Fruit fly (Drosophila melanogaster) whole organism, embryonic: ENCODE results near the gene Hgsnat.
A peak's percentile ranks its signal among the peaks of the same experiment; 100 is the strongest.

Experiments
- Atf3 ChIP-seq: fragments of 200-800 bp; sonication (Bioruptor generic); optimal IDR thresholded peaks from 3 replicates; lab custom pipeline; 2016; ENCODE audit warnings: missing biosample characterization, missing genetic modification characterization
- B-H1 ChIP-seq: fragments of 200-800 bp; sonication (Bioruptor generic); IDR thresholded peaks from 3 replicates; pipeline ENCODE4 v1.3.6; 2022; ENCODE audit warnings: missing biosample characterization, missing genetic modification characterization
- Bdp1 ChIP-seq: fragments of 200-800 bp; sonication (Bioruptor generic); optimal IDR thresholded peaks from 3 replicates; lab custom pipeline; 2016; ENCODE audit warnings: missing biosample characterization, missing genetic modification characterization
- Bgb ChIP-seq: fragments of 200-800 bp; sonication (Bioruptor generic); IDR thresholded peaks from 2 replicates; pipeline ENCODE4 v1.3.6; 2022; ENCODE audit warnings: missing biosample characterization, missing genetic modification characterization; ENCODE audit not compliant: partially characterized antibody
- Blimp-1 ChIP-seq: fragments of 200-800 bp; sonication (Bioruptor generic); optimal IDR thresholded peaks from 3 replicates; lab custom pipeline; 2018; ENCODE audit warnings: missing biosample characterization, missing genetic modification characterization, mild to moderate bottlenecking, moderate library complexity, missing genetic modification reagents
- CG10147 ChIP-seq: fragments of 200-800 bp; sonication (Bioruptor generic); optimal IDR thresholded peaks from 2 replicates; lab custom pipeline; 2019; ENCODE audit warnings: missing biosample characterization, mild to moderate bottlenecking, missing genetic modification characterization, moderate library complexity
- CG10209 ChIP-seq: fragments of 200-800 bp; sonication (Bioruptor generic); optimal IDR thresholded peaks from 3 replicates; lab custom pipeline; 2017; ENCODE audit warnings: missing biosample characterization, mild to moderate bottlenecking, missing genetic modification characterization, missing genetic modification reagents
- CG10565 ChIP-seq: fragments of 200-800 bp; sonication (Bioruptor generic); optimal IDR thresholded peaks from 3 replicates; lab custom pipeline; 2016; ENCODE audit warnings: missing biosample characterization, mild to moderate bottlenecking, missing genetic modification characterization
- CG11093 ChIP-seq: fragments of 200-800 bp; sonication (Bioruptor generic); IDR thresholded peaks from 3 replicates; pipeline ENCODE4 v1.3.6; 2022; ENCODE audit warnings: missing biosample characterization, missing genetic modification characterization
- CG11695 ChIP-seq: fragments of 200-800 bp; sonication (Bioruptor generic); IDR thresholded peaks from 3 replicates; pipeline ENCODE4 v1.3.6; 2022; ENCODE audit warnings: missing biosample characterization, missing genetic modification characterization
- CG12299 ChIP-seq: fragments of 200-800 bp; sonication (Bioruptor generic); optimal IDR thresholded peaks from 2 replicates; lab custom pipeline; 2018; ENCODE audit warnings: missing biosample characterization, mild to moderate bottlenecking, missing genetic modification characterization
- CG13424 ChIP-seq: fragments of 200-800 bp; sonication (Bioruptor generic); optimal IDR thresholded peaks from 2 replicates; lab custom pipeline; 2019; ENCODE audit warnings: missing biosample characterization, mild to moderate bottlenecking, missing genetic modification characterization, moderate library complexity
- CG14441 ChIP-seq: fragments of 200-800 bp; sonication (Bioruptor generic); IDR thresholded peaks from 2 replicates; pipeline ENCODE4 v1.3.6; 2022; ENCODE audit warnings: missing biosample characterization, missing genetic modification characterization
- CG15269 ChIP-seq: fragments of 200-800 bp; sonication (Bioruptor generic); optimal IDR thresholded peaks from 2 replicates; lab custom pipeline; 2018; ENCODE audit warnings: missing biosample characterization, mild to moderate bottlenecking, missing genetic modification characterization, moderate library complexity
- CG16863 ChIP-seq: fragments of 200-800 bp; sonication (Bioruptor generic); optimal IDR thresholded peaks from 3 replicates; lab custom pipeline; 2016; ENCODE audit warnings: missing biosample characterization, missing genetic modification characterization
- CG3163 ChIP-seq: fragments of 200-800 bp; sonication (Bioruptor generic); optimal IDR thresholded peaks from 3 replicates; lab custom pipeline; 2016; ENCODE audit warnings: missing biosample characterization, missing genetic modification characterization
- CG6689 ChIP-seq: fragments of 200-800 bp; sonication (Bioruptor generic); IDR thresholded peaks from 2 replicates; pipeline ENCODE4 v1.3.6; 2022; ENCODE audit warnings: missing biosample characterization, missing genetic modification characterization
- CG7357 ChIP-seq: fragments of 200-800 bp; sonication (Bioruptor generic); IDR thresholded peaks from 3 replicates; pipeline ENCODE4 v1.3.6; 2022; ENCODE audit warnings: missing biosample characterization, missing genetic modification characterization
- CG7556 ChIP-seq: fragments of 200-800 bp; sonication (Bioruptor generic); optimal IDR thresholded peaks from 2 replicates; lab custom pipeline; 2017; ENCODE audit warnings: missing biosample characterization, mild to moderate bottlenecking, missing genetic modification characterization
- CG7839 ChIP-seq: fragments of 200-800 bp; sonication (Bioruptor generic); optimal IDR thresholded peaks from 3 replicates; lab custom pipeline; 2018; ENCODE audit warnings: missing biosample characterization, mild to moderate bottlenecking, missing genetic modification characterization, moderate library complexity
- CG7963 ChIP-seq: fragments of 200-800 bp; sonication (Bioruptor generic); IDR thresholded peaks from 3 replicates; pipeline ENCODE4 v1.3.6; 2022; ENCODE audit warnings: missing biosample characterization, missing genetic modification characterization; ENCODE audit not compliant: partially characterized antibody
- CTCF ChIP-seq: fragments of 200-800 bp; sonication (Bioruptor generic); optimal IDR thresholded peaks from 2 replicates; lab custom pipeline; 2017; ENCODE audit warnings: missing biosample characterization, mild to moderate bottlenecking, missing genetic modification characterization, moderate library complexity
- Chrac-16 ChIP-seq: fragments of 200-800 bp; sonication (Bioruptor generic); optimal IDR thresholded peaks from 3 replicates; lab custom pipeline; 2016; ENCODE audit warnings: missing biosample characterization, missing genetic modification characterization
- Doc2 ChIP-seq: fragments of 200-800 bp; sonication (Bioruptor generic); IDR thresholded peaks from 2 replicates; pipeline ENCODE4 v1.3.6; 2022; ENCODE audit warnings: missing biosample characterization, missing genetic modification characterization
- Drgx ChIP-seq: fragments of 200-800 bp; sonication (Bioruptor generic); IDR thresholded peaks from 2 replicates; pipeline ENCODE4 v1.3.6; 2022; ENCODE audit warnings: missing biosample characterization, missing genetic modification characterization
- E2f1 ChIP-seq: fragments of 200-800 bp; sonication (Bioruptor generic); IDR thresholded peaks from 2 replicates; pipeline ENCODE4 v1.3.6; 2022; ENCODE audit warnings: missing biosample characterization, missing genetic modification characterization
- ERR ChIP-seq: fragments of 200-800 bp; sonication (Bioruptor generic); optimal IDR thresholded peaks from 2 replicates; lab custom pipeline; 2016; ENCODE audit warnings: missing biosample characterization, missing genetic modification characterization
- HHEX ChIP-seq: fragments of 200-800 bp; sonication (Bioruptor generic); optimal IDR thresholded peaks from 3 replicates; lab custom pipeline; 2017; ENCODE audit warnings: missing biosample characterization, mild to moderate bottlenecking, missing genetic modification characterization, missing genetic modification reagents
- Hand ChIP-seq: fragments of 200-800 bp; sonication (Bioruptor generic); optimal IDR thresholded peaks from 2 replicates; lab custom pipeline; 2017; ENCODE audit warnings: mild to moderate bottlenecking, missing biosample characterization, missing genetic modification reagents, missing genetic modification characterization
- Hmx ChIP-seq: fragments of 200-800 bp; sonication (Bioruptor generic); optimal IDR thresholded peaks from 2 replicates; lab custom pipeline; 2016; ENCODE audit warnings: missing biosample characterization, missing genetic modification characterization
- Hr3 ChIP-seq: fragments of 200-800 bp; sonication (Bioruptor generic); optimal IDR thresholded peaks from 3 replicates; lab custom pipeline; 2016; ENCODE audit warnings: missing biosample characterization, missing genetic modification characterization
- Hr39 ChIP-seq: fragments of >200 bp; optimal IDR thresholded peaks from 2 replicates; lab custom pipeline; 2017
- MTF-1 ChIP-seq: fragments of 200-800 bp; sonication (Bioruptor generic); optimal IDR thresholded peaks from 2 replicates; lab custom pipeline; 2018; ENCODE audit warnings: missing biosample characterization, mild to moderate bottlenecking, missing genetic modification characterization, borderline replicate concordance
- Six4 ChIP-seq: fragments of 200-800 bp; sonication (Bioruptor generic); optimal IDR thresholded peaks from 2 replicates; lab custom pipeline; 2016; ENCODE audit warnings: missing biosample characterization, missing genetic modification characterization
- ap ChIP-seq: fragments of 200-800 bp; sonication (Bioruptor generic); IDR thresholded peaks from 2 replicates; pipeline ENCODE4 v1.3.6; 2022; ENCODE audit warnings: missing biosample characterization, missing genetic modification characterization
- ase ChIP-seq: fragments of 200-800 bp; sonication (Bioruptor generic); IDR thresholded peaks from 3 replicates; pipeline ENCODE4 v1.3.6; 2022; ENCODE audit warnings: missing biosample characterization, missing genetic modification characterization
- btn ChIP-seq: fragments of 200-800 bp; sonication (Bioruptor generic); optimal IDR thresholded peaks from 2 replicates; lab custom pipeline; 2016; ENCODE audit warnings: missing biosample characterization, missing genetic modification characterization
- chn ChIP-seq: fragments of 200-800 bp; sonication (Bioruptor generic); optimal IDR thresholded peaks from 2 replicates; lab custom pipeline; 2016; ENCODE audit warnings: missing biosample characterization, missing genetic modification characterization
- dan ChIP-seq: fragments of 200-800 bp; sonication (Bioruptor generic); IDR thresholded peaks from 2 replicates; pipeline ENCODE4 v1.3.6; 2022; ENCODE audit warnings: missing biosample characterization, missing genetic modification characterization
- en ChIP-seq: fragments of 200-800 bp; sonication (Bioruptor generic); optimal IDR thresholded peaks from 2 replicates; lab custom pipeline; 2016; ENCODE audit warnings: missing biosample characterization, missing genetic modification characterization
- fd96Cb ChIP-seq: fragments of 200-800 bp; sonication (Bioruptor generic); optimal IDR thresholded peaks from 2 replicates; lab custom pipeline; 2018; ENCODE audit warnings: missing biosample characterization, mild to moderate bottlenecking, missing genetic modification characterization, moderate library complexity
- fu2 ChIP-seq: fragments of 200-800 bp; sonication (Bioruptor generic); optimal IDR thresholded peaks from 2 replicates; lab custom pipeline; 2016; ENCODE audit warnings: missing biosample characterization, missing genetic modification characterization
- hth ChIP-seq: fragments of >200 bp; optimal IDR thresholded peaks from 2 replicates; lab custom pipeline; 2017; ENCODE audit warnings: inconsistent platforms
- ind ChIP-seq: fragments of 200-800 bp; sonication (Bioruptor generic); optimal IDR thresholded peaks from 3 replicates; lab custom pipeline; 2016; ENCODE audit warnings: missing biosample characterization, missing genetic modification characterization
- lilli ChIP-seq: fragments of 200-800 bp; sonication (Bioruptor generic); optimal IDR thresholded peaks from 3 replicates; lab custom pipeline; 2016; ENCODE audit warnings: missing biosample characterization, missing genetic modification characterization
- pros ChIP-seq: fragments of 200-800 bp; sonication (Bioruptor generic); optimal IDR thresholded peaks from 3 replicates; lab custom pipeline; 2019; ENCODE audit warnings: missing biosample characterization, mild to moderate bottlenecking, missing genetic modification characterization, moderate library complexity
- pzg ChIP-seq: fragments of 200-800 bp; sonication (Bioruptor generic); optimal IDR thresholded peaks from 3 replicates; lab custom pipeline; 2018; ENCODE audit warnings: missing biosample characterization, mild to moderate bottlenecking, missing genetic modification characterization, moderate library complexity
- sc ChIP-seq, 3 experiments: fragments of >200 bp in 2 of 3; fragments of 200-800 bp in 1 of 3; sonication (Bioruptor generic) in 1 of 3; optimal IDR thresholded peaks; 2 replicates in 2 of 3; 3 replicates in 1 of 3; lab custom pipeline; 2017; ENCODE audit warnings: mild to moderate bottlenecking in 1 of 3, missing biosample characterization in 1 of 3, missing genetic modification characterization in 1 of 3, missing genetic modification reagents in 1 of 3
- trem ChIP-seq: fragments of 200-800 bp; optimal IDR thresholded peaks from 3 replicates; lab custom pipeline; 2019; ENCODE audit warnings: missing biosample characterization, mild to moderate bottlenecking, missing genetic modification characterization, moderate library complexity
- wor ChIP-seq: fragments of 200-800 bp; sonication (Bioruptor generic); IDR thresholded peaks from 2 replicates; pipeline ENCODE4 v1.3.6; 2022; ENCODE audit warnings: missing biosample characterization, missing genetic modification characterization

Hgsnat gene

DNA sequence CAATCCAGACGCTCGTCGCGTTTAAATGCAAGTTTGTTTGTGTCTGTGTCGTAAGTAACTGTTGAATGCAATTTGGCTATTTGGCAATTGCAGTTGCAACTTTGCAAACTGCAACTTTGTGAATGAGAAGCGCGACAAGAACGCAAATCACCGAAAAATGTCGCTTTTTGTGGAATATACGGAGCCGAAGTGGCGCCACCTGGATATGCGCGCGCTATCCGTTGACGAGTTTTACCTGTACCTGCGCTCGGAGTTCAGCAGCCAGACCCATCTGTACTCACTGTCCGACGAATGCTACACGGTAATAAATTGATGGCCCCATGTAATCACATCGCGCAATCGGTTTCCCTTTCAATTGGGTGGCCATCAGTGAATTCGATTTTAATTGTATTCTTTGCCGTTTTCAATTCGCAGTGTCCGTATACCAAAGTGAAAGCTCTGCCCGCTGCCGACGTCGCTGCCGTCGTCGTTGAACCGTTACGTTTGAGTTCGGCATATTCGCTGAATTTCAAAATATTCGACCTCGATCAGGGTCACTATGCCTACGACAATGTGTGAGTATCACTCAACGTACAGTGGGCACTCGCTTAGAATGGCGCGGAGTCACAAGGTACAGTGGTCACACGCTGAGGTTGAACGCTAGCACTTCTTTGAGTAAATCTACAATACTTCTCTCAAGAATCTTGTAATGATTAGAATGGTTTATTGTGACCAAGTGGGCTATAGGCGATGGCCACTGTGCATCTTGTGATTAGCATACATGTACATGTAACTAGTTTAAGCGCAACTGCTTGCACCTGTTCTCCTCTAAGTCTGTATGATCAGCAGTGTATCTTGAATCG, 731 bp downstream of the Hgsnat start (continued):
- TF ChIP-seq CG7963 (GFP tag; lab: Robert Waterston, UW) (no peak), CG10147 (peak; percentile 43), CG10209 (GFP tag; lab: Kevin White, UChicago) (peak; percentile 80), CG15269 (peak; percentile 93), CG13424 (tag; lab: Kevin White, UChicago) (peak; percentile 79), MTF-1 (GFP tag; lab: Kevin White, UChicago) (peak; percentile 56), btn (GFP tag; lab: Kevin White, UChicago) (peak; percentile 55), fd96Cb (tag; lab: Kevin White, UChicago) (peak; percentile 77), pzg (GFP tag; lab: Kevin White, UChicago) (no peak), Drgx (GFP tag; lab: Robert Waterston, UW) (peak; percentile 96), sc (optimal IDR thresholded peaks at IDR 0.05; lab: Kevin White, UChicago) (no peak), sc (GFP tag; optimal IDR thresholded peaks at IDR 0.05; lab: Kevin White, UChicago) (peak; percentile 1), ind (GFP tag; lab: Kevin White, UChicago) (peak; percentile 92), en (GFP tag; lab: Kevin White, UChicago) (peak; percentile 74), CG10565 (GFP tag; lab: Kevin White, UChicago) (no peak), Hr39 (lab: Kevin White, UChicago) (no peak), CG6689 (GFP tag; lab: Robert Waterston, UW) (peak; percentile 84), ERR (GFP tag; lab: Kevin White, UChicago) (peak; percentile 86), chn (GFP tag; lab: Kevin White, UChicago) (peak; percentile 67), Atf3 (GFP tag; lab: Kevin White, UChicago) (peak; percentile 69), dan (peak; percentile 48), hth (lab: Kevin White, UChicago) (no peak), trem (tag; lab: Kevin White, UChicago) (peak; percentile 15), ap (GFP tag; lab: Robert Waterston, UW) (peak; percentile 85), B-H1 (peak; percentile 80), CG7556 (GFP tag; lab: Kevin White, UChicago) (peak; percentile 70), ase (GFP tag; lab: Robert Waterston, UW) (peak; percentile 84), CG7839 (peak; percentile 85), Bgb (GFP tag; lab: Robert Waterston, UW) (0 out of 2 replicates have a peak, but pooled peaks have one; percentile 5), CG7357 (GFP tag; lab: Robert Waterston, UW) (peak; percentile 74), E2f1 (GFP tag; lab: Robert Waterston, UW) (peak; percentile 84), Bdp1 (GFP tag; lab: Kevin White, UChicago) (peak; percentile 57), Six4 (GFP tag; lab: Kevin White, UChicago) (peak; percentile 48), CG16863 (GFP tag; lab: Kevin White, UChicago) (peak; percentile 77), Hr3 (GFP tag; lab: Kevin White, UChicago) (peak; percentile 73), CG14441 (GFP tag; lab: Robert Waterston, UW) (peak; percentile 93), wor (GFP tag; lab: Robert Waterston, UW) (peak; percentile 73), CTCF (GFP tag; lab: Kevin White, UChicago) (peak; percentile 92), Hmx (peak; percentile 40), Doc2 (GFP tag; lab: Robert Waterston, UW) (peak; percentile 69), Chrac-16 (GFP tag; lab: Kevin White, UChicago) (peak; percentile 84), CG11093 (GFP tag; lab: Robert Waterston, UW) (peak; percentile 86), Hand (GFP tag; lab: Kevin White, UChicago) (peak; percentile 2), CG11695 (GFP tag; lab: Robert Waterston, UW) (peak; percentile 84; the same call in 2 of the 3 replicates), CG3163 (GFP tag; lab: Kevin White, UChicago) (peak; percentile 60), CG12299 (tag; lab: Kevin White, UChicago) (peak; percentile 36), Blimp-1 (GFP tag; lab: Kevin White, UChicago) (peak; percentile 76), lilli (GFP tag; lab: Kevin White, UChicago) (peak; percentile 86), HHEX (GFP tag; lab: Kevin White, UChicago) (peak; percentile 81), pros (GFP tag; lab: Kevin White, UChicago) (no peak), fu2 (GFP tag; lab: Kevin White, UChicago) (peak; percentile 72)
